Fruit fly (Drosophila melanogaster): ENCODE results near the gene CG42822.

Gene CG42822

DNA sequence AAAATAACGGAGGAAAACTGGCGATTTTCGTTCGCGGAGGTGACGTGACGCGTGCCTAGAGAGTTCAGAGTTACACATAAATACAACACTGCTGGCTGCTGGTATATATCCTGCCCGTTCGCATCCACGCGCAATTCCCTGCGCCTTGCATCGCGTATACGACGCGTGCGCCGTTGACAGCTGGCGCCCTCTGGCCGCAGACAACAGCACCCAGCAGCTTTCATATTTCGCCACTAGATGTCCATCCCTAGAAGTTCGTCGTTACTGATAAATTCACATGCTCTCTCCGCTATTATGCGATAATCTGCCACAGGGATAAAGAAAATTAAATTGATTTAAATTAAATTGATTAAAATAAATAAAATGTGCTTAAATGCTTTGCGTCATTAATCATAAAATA lies 11.3 kb upstream of the CG42822 start, which contains the start of gene Sur-8:
Gene Sur-8 (minus strand): TSS at position 82 of the 400 bp plus-strand sequence.
- TF ChIP-seq OdsH (GFP tag; optimal IDR thresholded peaks at IDR 0.05) = peak; percentile 51
- no peak for TF ChIP-seq Gug (GFP tag; IDR thresholded peaks at IDR 0.05)
- peak; percentile 32 for TF ChIP-seq topi (GFP tag; optimal IDR thresholded peaks at IDR 0.05)
- no peak for TF ChIP-seq CG6808 (GFP tag; optimal IDR thresholded peaks at IDR 0.05)
- TF ChIP-seq CG3032 (tag; optimal IDR thresholded peaks at IDR 0.05) = no peak
- no peak for TF ChIP-seq CG11294 (GFP tag; IDR thresholded peaks at IDR 0.05)
- TF ChIP-seq acj6 (GFP tag; optimal IDR thresholded peaks at IDR 0.05) = peak; percentile 33
- peak; percentile 23 for TF ChIP-seq CG6792 (GFP tag; optimal IDR thresholded peaks at IDR 0.05)
- peak; percentile 1 for TF ChIP-seq fkh (GFP tag; optimal IDR thresholded peaks at IDR 0.05)
- TF ChIP-seq Eip93F (GFP tag; optimal IDR thresholded peaks at IDR 0.05) = no peak
- TF ChIP-seq cyc (GFP tag; optimal IDR thresholded peaks at IDR 0.05) = peak; percentile 63
- TF ChIP-seq CG7368 (GFP tag; optimal IDR thresholded peaks at IDR 0.05) = peak; percentile 8
- no peak for TF ChIP-seq Ets96B (tag; optimal IDR thresholded peaks at IDR 0.05)
- TF ChIP-seq svp (GFP tag) = peak; percentile 68
- peak; percentile 4 for TF ChIP-seq Ets21C (GFP tag; optimal IDR thresholded peaks at IDR 0.05)
- no peak for TF ChIP-seq CG6276 (GFP tag; optimal IDR thresholded peaks at IDR 0.05)
- TF ChIP-seq CG6163 (GFP tag; IDR thresholded peaks at IDR 0.05) = no peak
- TF ChIP-seq CG8119 (GFP tag; IDR thresholded peaks at IDR 0.05) = no peak
- TF ChIP-seq CG32006 (GFP tag; optimal IDR thresholded peaks at IDR 0.05) = peak; percentile 26
- peak; percentile 62 for TF ChIP-seq esn (GFP tag; optimal IDR thresholded peaks at IDR 0.05)
- TF ChIP-seq CG10631 (GFP tag; optimal IDR thresholded peaks at IDR 0.05) = peak; percentile 7
- peak; percentile 1 for TF ChIP-seq Sox102F (GFP tag; optimal IDR thresholded peaks at IDR 0.05)
- peak; percentile 65 for TF ChIP-seq pdm3 (GFP tag; optimal IDR thresholded peaks at IDR 0.05)
- no peak for TF ChIP-seq Blimp-1 (GFP tag; optimal IDR thresholded peaks at IDR 0.05)
- peak; percentile 30 for TF ChIP-seq Smox (GFP tag; optimal IDR thresholded peaks at IDR 0.05)
- TF ChIP-seq salr (GFP tag; optimal IDR thresholded peaks at IDR 0.05) = no peak
- TF ChIP-seq CG6854 (GFP tag; optimal IDR thresholded peaks at IDR 0.05) = no peak
- peak; percentile 15 for TF ChIP-seq CG11762 (GFP tag; optimal IDR thresholded peaks at IDR 0.05; ENCODE audit: insufficient read depth)
- peak; percentile 52 for TF ChIP-seq Sox14 (GFP tag; optimal IDR thresholded peaks at IDR 0.05)
- TF ChIP-seq CG4318 (GFP tag; optimal IDR thresholded peaks at IDR 0.05) = no peak
- no peak for TF ChIP-seq fd85E (GFP tag; optimal IDR thresholded peaks at IDR 0.05)
- peak; percentile 54 for TF ChIP-seq Met (GFP tag; optimal IDR thresholded peaks at IDR 0.05)
- peak; percentile 38 for TF ChIP-seq CG8319 (GFP tag; optimal IDR thresholded peaks at IDR 0.05)
- TF ChIP-seq fd59A (GFP tag; optimal IDR thresholded peaks at IDR 0.05) = no peak
- TF ChIP-seq achi (GFP tag; optimal IDR thresholded peaks at IDR 0.05) = no peak
- TF ChIP-seq dsx (GFP tag; optimal IDR thresholded peaks at IDR 0.05; ENCODE audit: poor library complexity, severe bottlenecking) = no peak
- no peak for TF ChIP-seq CG8632 (GFP tag; optimal IDR thresholded peaks at IDR 0.05)
- peak; percentile 35 for TF ChIP-seq vri (GFP tag; optimal IDR thresholded peaks at IDR 0.05)
- no peak for TF ChIP-seq CG16779 (tag; optimal IDR thresholded peaks at IDR 0.05)
- TF ChIP-seq net (GFP tag; optimal IDR thresholded peaks at IDR 0.05) = peak; percentile 49
- TF ChIP-seq dac (GFP tag; optimal IDR thresholded peaks at IDR 0.05) = peak; percentile 27
- no peak for TF ChIP-seq CG15336 (GFP tag; IDR thresholded peaks at IDR 0.05)
- peak; percentile 31 for TF ChIP-seq Hr4 (GFP tag; optimal IDR thresholded peaks at IDR 0.05)
- peak; percentile 30 for TF ChIP-seq Eip75B (GFP tag; optimal IDR thresholded peaks at IDR 0.05)
- TF ChIP-seq Eip78C (GFP tag) = peak; percentile 76
- peak; percentile 6 for TF ChIP-seq CG34406 (GFP tag; optimal IDR thresholded peaks at IDR 0.05)
- peak; percentile 9 for TF ChIP-seq CG9139 (GFP tag; optimal IDR thresholded peaks at IDR 0.05)
- peak; percentile 64 for TF ChIP-seq Hr39 (GFP tag; optimal IDR thresholded peaks at IDR 0.05)
- no peak for TF ChIP-seq ss (GFP tag; optimal IDR thresholded peaks at IDR 0.05)
- TF ChIP-seq Sox15 (GFP tag; optimal IDR thresholded peaks at IDR 0.05) = no peak
- no peak; the same call in 2 of the 3 replicates for TF ChIP-seq eg (GFP tag; IDR thresholded peaks at IDR 0.05)
- TF ChIP-seq CG10669 (GFP tag; optimal IDR thresholded peaks at IDR 0.05) = no peak
- TF ChIP-seq lz (GFP tag; optimal IDR thresholded peaks at IDR 0.05) = peak; percentile 55
